Worm (Caenorhabditis elegans) whole organism, young adult: Measurements from ENCODE around the gene F42A6.2.
"Not testable (repeated sequence)": the region's sequence is repeated elsewhere in the genome, so short reads cannot be mapped to it uniquely, and the experiment has no call there.

Experiments
- F57C9.4 ChIP-seq: sonication (generic microtip); optimal IDR thresholded peaks from 2 replicates; lab custom pipeline; 2017; ENCODE audit warnings: mild to moderate bottlenecking, missing genetic modification characterization, missing compliant biosample characterization
- ama-1 ChIP-seq, 3 experiments: fragments of 150-350 bp in 1 of 3; sonication (generic microtip) in 2 of 3; optimal IDR thresholded peaks; 2 replicates each; lab custom pipeline; 2014 to 2018; ENCODE audit warnings: missing biosample characterization in 2 of 3, missing genetic modification characterization in 2 of 3, missing genetic modification reagents in 2 of 3
- ceh-91 ChIP-seq: fragments of 200-800 bp; sonication (Bioruptor generic); IDR thresholded peaks from 2 replicates; pipeline ENCODE4 v1.3.6; 2022; ENCODE audit warnings: missing genetic modification reagents, missing genetic modification characterization, missing compliant biosample characterization
- dpl-1 ChIP-seq: fragments of 150-350 bp; optimal IDR thresholded peaks from 2 replicates; lab custom pipeline; 2014; ENCODE audit warnings: missing biosample characterization, missing genetic modification reagents, missing genetic modification characterization
- egl-18 ChIP-seq: fragments of 200-800 bp; sonication (Bioruptor generic); IDR thresholded peaks from 2 replicates; pipeline ENCODE4 v1.3.6; 2022; ENCODE audit warnings: missing genetic modification reagents, missing genetic modification characterization, missing compliant biosample characterization
- ets-4 ChIP-seq: fragments of 200-800 bp; sonication (Bioruptor generic); optimal IDR thresholded peaks from 2 replicates; lab custom pipeline; 2018; ENCODE audit warnings: mild to moderate bottlenecking, missing genetic modification characterization, missing compliant biosample characterization
- snpc-1.1 ChIP-seq: sonication (generic microtip); optimal IDR thresholded peaks from 2 replicates; lab custom pipeline; 2017; ENCODE audit warnings: missing genetic modification characterization, mild to moderate bottlenecking, missing compliant biosample characterization, antibody characterized with exemption, moderate library complexity, missing genotype, missing genetic modification reagents; ENCODE audit not compliant: insufficient read depth
- tbx-9 ChIP-seq: sonication (generic microtip); optimal IDR thresholded peaks from 2 replicates; lab custom pipeline; 2016; ENCODE audit warnings: borderline replicate concordance, missing genetic modification characterization, inconsistent platforms, missing compliant biosample characterization
- unc-62 ChIP-seq: fragments of 150-350 bp; optimal IDR thresholded peaks from 2 replicates; lab custom pipeline; 2014; ENCODE audit warnings: missing biosample characterization, missing genetic modification reagents, missing genetic modification characterization

ce11 chrIV:3302058-3302457 lies 39.2 kb upstream of the F42A6.2 start, which contains the start of gene W08E12.4:
- TF ChIP-seq egl-18 (GFP tag; lab: Robert Waterston, UW); F57C9.4 (tag; lab: Kevin White, UChicago); ama-1 (optimal IDR thresholded peaks at IDR 0.05; lab: Kevin White, UChicago); ama-1 (GFP tag; optimal IDR thresholded peaks at IDR 0.05; lab: Kevin White, UChicago); unc-62 (GFP tag; lab: Kevin White, UChicago); tbx-9; ceh-91 (GFP tag; lab: Robert Waterston, UW); snpc-1.1 (tag; lab: Kevin White, UChicago); dpl-1 (GFP tag; lab: Kevin White, UChicago); ets-4: not testable (repeated sequence)
